Worm (Caenorhabditis elegans): Measurements from ENCODE around the gene Y110A2AL.10.

Gene Y110A2AL.10

ce11 chrII:2871816-2872215 lies at the start of gene Y110A2AL.10:
Y110A2AL.10 (minus strand) TSS chrII:2871916.
- TF ChIP-seq madf-8 (GFP tag; conservative IDR thresholded peaks at IDR 0.05) (no peak), snpc-3.4 (tag; optimal IDR thresholded peaks at IDR 0.05) (no peak)

- TF ChIP-seq chd-7 (tag; optimal IDR thresholded peaks at IDR 0.05) = peak; percentile 62
- peak; percentile 74 for TF ChIP-seq pbrm-1 (GFP tag; IDR thresholded peaks at IDR 0.05)
- no peak for TF ChIP-seq ztf-6 (GFP tag; IDR thresholded peaks at IDR 0.05)
- peak; percentile 89 for TF ChIP-seq hsf-1 (GFP tag; IDR thresholded peaks at IDR 0.05)
- peak; percentile 31 for TF ChIP-seq ztf-18 (tag; optimal IDR thresholded peaks at IDR 0.05)
- TF ChIP-seq unc-130 (GFP tag; optimal IDR thresholded peaks at IDR 0.05) = peak; percentile 59
- TF ChIP-seq madf-6 (GFP tag; IDR thresholded peaks at IDR 0.05) = peak; percentile 88
- TF ChIP-seq F22D6.2 (tag; optimal IDR thresholded peaks at IDR 0.05) = no peak
- TF ChIP-seq hrde-1 (tag; optimal IDR thresholded peaks at IDR 0.05; ENCODE audit: borderline replicate concordance) = peak; percentile 73
- TF ChIP-seq F33H1.4 (GFP tag; IDR thresholded peaks at IDR 0.05) = peak; percentile 89
- no peak for TF ChIP-seq ZK185.1 (tag; optimal IDR thresholded peaks at IDR 0.05; ENCODE audit: poor library complexity, severe bottlenecking)
- TF ChIP-seq ceh-27 (GFP tag; optimal IDR thresholded peaks at IDR 0.05) = peak; percentile 46
- no peak for TF ChIP-seq let-526 (GFP tag; IDR thresholded peaks at IDR 0.05)
- TF ChIP-seq attf-3 (GFP tag; conservative IDR thresholded peaks at IDR 0.05) = no peak
- TF ChIP-seq Y79H2A.3 (GFP tag; conservative IDR thresholded peaks at IDR 0.05) = 0 out of 2 replicates have a peak, but pooled peaks have one; percentile 29
- TF ChIP-seq lin-54 (GFP tag; optimal IDR thresholded peaks at IDR 0.05) = peak; percentile 33
- peak; percentile 99 for TF ChIP-seq hmg-1.2 (GFP tag; IDR thresholded peaks at IDR 0.05)
- peak; percentile 37 for TF ChIP-seq F52B5.7 (tag; optimal IDR thresholded peaks at IDR 0.05)
- peak; percentile 49 for TF ChIP-seq dpl-1 (GFP tag; optimal IDR thresholded peaks at IDR 0.05)
- no peak for TF ChIP-seq rpc-1 (optimal IDR thresholded peaks at IDR 0.05)
- TF ChIP-seq rpc-1 (tag; optimal IDR thresholded peaks at IDR 0.05) = no peak
- TF ChIP-seq lin-35 (GFP tag; optimal IDR thresholded peaks at IDR 0.05) = peak in 1 of 3 experiments; percentile 31
- TF ChIP-seq zfh-2 (GFP tag; conservative IDR thresholded peaks at IDR 0.05) = peak; percentile 62; the same call in 1 of the 2 replicates
- peak; percentile 70 for TF ChIP-seq atf-7 (tag; optimal IDR thresholded peaks at IDR 0.05)
- no peak for TF ChIP-seq C06A6.2 (GFP tag; conservative IDR thresholded peaks at IDR 0.05)
- no peak for TF ChIP-seq snpc-1.3 (tag; optimal IDR thresholded peaks at IDR 0.05; ENCODE audit: insufficient read depth)
- TF ChIP-seq hlh-12 (tag; optimal IDR thresholded peaks at IDR 0.05) = no peak
- no peak for TF ChIP-seq F57A8.1 (GFP tag; optimal IDR thresholded peaks at IDR 0.05)
- peak; percentile 86 for TF ChIP-seq athp-1 (tag; optimal IDR thresholded peaks at IDR 0.05)
- 0 out of 2 replicates have a peak, but pooled peaks have one; percentile 21 for TF ChIP-seq ceh-100 (GFP tag; IDR thresholded peaks at IDR 0.05)
- peak; percentile 81 for TF ChIP-seq efl-1 (GFP tag; optimal IDR thresholded peaks at IDR 0.05)
- peak; percentile 48 for TF ChIP-seq mxl-1 (tag; optimal IDR thresholded peaks at IDR 0.05)
- peak; percentile 74 for TF ChIP-seq attf-5 (GFP tag; optimal IDR thresholded peaks at IDR 0.05)
- TF ChIP-seq egl-18 (GFP tag; IDR thresholded peaks at IDR 0.05) = no peak
- no peak for TF ChIP-seq B0019.2 (GFP tag; conservative IDR thresholded peaks at IDR 0.05)
- TF ChIP-seq lin-26 (GFP tag; IDR thresholded peaks at IDR 0.05) = 0 out of 2 replicates have a peak, but pooled peaks have one; percentile 67
- TF ChIP-seq Y53G8AR.9 (GFP tag; conservative IDR thresholded peaks at IDR 0.05) = peak; percentile 49; the same call in 1 of the 2 replicates
- peak; percentile 7; the same call in 1 of the 2 replicates for TF ChIP-seq lir-1 (GFP tag; conservative IDR thresholded peaks at IDR 0.05)
- no peak for TF ChIP-seq sea-2 (GFP tag; IDR thresholded peaks at IDR 0.05)
- no peak for TF ChIP-seq hmg-20 (GFP tag; IDR thresholded peaks at IDR 0.05)
- TF ChIP-seq B0035.1 (tag; optimal IDR thresholded peaks at IDR 0.05) = peak; percentile 40
- no peak for TF ChIP-seq lsy-27 (tag; optimal IDR thresholded peaks at IDR 0.05; ENCODE audit: borderline replicate concordance, insufficient read depth)
- peak; percentile 44 for TF ChIP-seq gei-17 (GFP tag; optimal IDR thresholded peaks at IDR 0.05)
Measured at ce11 chrII:2920817-2921458, 49.2 kb upstream of the Y110A2AL.10 start.

Data from whole organism, young adult.